In genomic region chrIII:4419117-4419978, ce11 we compare ENCODE assay signal across 4 worm cellular contexts.
TF ChIP-seq lines count a peak whose summit lies in the region.

R07E5.7 (minus strand) TSS chrIII:4419167.
cku-80 (plus strand) TSS chrIII:4419848.

TF ChIP-seq in whole organism, L2 larva, 48 proteins besides CTCF, POLR2A, EP300 and RAD21 (continues in another document):
- TF ChIP-seq lin-13 (GFP tag; optimal IDR thresholded peaks at IDR 0.05; lab: Kevin White, UChicago) (peak; percentile 52), elt-3 (tag; optimal IDR thresholded peaks at IDR 0.05; lab: Kevin White, UChicago) (no peak), nhr-12 (tag; optimal IDR thresholded peaks at IDR 0.05; lab: Kevin White, UChicago) (no peak), R02D3.7 (tag; optimal IDR thresholded peaks at IDR 0.05; lab: Kevin White, UChicago) (no peak), ztf-1 (GFP tag; conservative IDR thresholded peaks at IDR 0.05; lab: Robert Waterston, UW) (no peak), ama-1 (optimal IDR thresholded peaks at IDR 0.05; lab: Kevin White, UChicago) (peak; percentile 48), sma-9 (GFP tag; optimal IDR thresholded peaks at IDR 0.05; lab: Kevin White, UChicago) (peak; percentile 61), sma-9 (tag; optimal IDR thresholded peaks at IDR 0.05; lab: Kevin White, UChicago) (no peak), nhr-237 (tag; optimal IDR thresholded peaks at IDR 0.05; lab: Kevin White, UChicago) (no peak), sem-4 (tag; optimal IDR thresholded peaks at IDR 0.05; lab: Kevin White, UChicago) (no peak), ztf-11 (tag; optimal IDR thresholded peaks at IDR 0.05; lab: Kevin White, UChicago) (no peak), ceh-16 (tag; optimal IDR thresholded peaks at IDR 0.05; lab: Kevin White, UChicago) (no peak), crh-2 (tag; optimal IDR thresholded peaks at IDR 0.05; lab: Kevin White, UChicago) (peak; percentile 66), lin-39 (tag; optimal IDR thresholded peaks at IDR 0.05; lab: Kevin White, UChicago) (no peak), sma-3 (GFP tag; optimal IDR thresholded peaks at IDR 0.05; lab: Kevin White, UChicago) (peak; percentile 67), lsy-2 (tag; optimal IDR thresholded peaks at IDR 0.05; lab: Kevin White, UChicago) (peak; percentile 61 to 82), mbf-1 (tag; optimal IDR thresholded peaks at IDR 0.05; lab: Kevin White, UChicago) (no peak), zag-1 (tag; optimal IDR thresholded peaks at IDR 0.05; lab: Kevin White, UChicago) (no peak), nhr-21 (tag; optimal IDR thresholded peaks at IDR 0.05; lab: Kevin White, UChicago) (peak; percentile 38), elt-1 (tag; optimal IDR thresholded peaks at IDR 0.05; lab: Kevin White, UChicago) (no peak), Y55F3AM.14 (GFP tag; optimal IDR thresholded peaks at IDR 0.05; lab: Kevin White, UChicago) (no peak), F13H6.1 (tag; optimal IDR thresholded peaks at IDR 0.05; lab: Kevin White, UChicago) (peak; percentile 59), unc-55 (GFP tag; optimal IDR thresholded peaks at IDR 0.05; lab: Kevin White, UChicago) (peak; percentile 62), C34F6.9 (tag; optimal IDR thresholded peaks at IDR 0.05; lab: Kevin White, UChicago) (peak; percentile 73)

TF ChIP-seq in whole organism, L4 larva, 104 proteins besides CTCF, POLR2A, EP300 and RAD21 (continues in another document):
- TF ChIP-seq nhr-11 (tag; optimal IDR thresholded peaks at IDR 0.05; lab: Kevin White, UChicago), result no peak
- no peak for TF ChIP-seq daf-12 (tag; optimal IDR thresholded peaks at IDR 0.05; lab: Kevin White, UChicago)
- TF ChIP-seq dve-1 (tag; optimal IDR thresholded peaks at IDR 0.05; lab: Kevin White, UChicago; ENCODE audit: insufficient read depth), result peak; percentile 64
- TF ChIP-seq egl-27 (tag; optimal IDR thresholded peaks at IDR 0.05; lab: Kevin White, UChicago), result no peak
- TF ChIP-seq rbr-2 (tag; optimal IDR thresholded peaks at IDR 0.05; lab: Kevin White, UChicago), result peak; percentile 55
- no peak for TF ChIP-seq zip-2 (tag; optimal IDR thresholded peaks at IDR 0.05; lab: Kevin White, UChicago)
- TF ChIP-seq ces-1 (GFP tag; optimal IDR thresholded peaks at IDR 0.05; lab: Kevin White, UChicago), result no peak
- TF ChIP-seq F44E2.7 (GFP tag; IDR thresholded peaks at IDR 0.05; lab: Robert Waterston, UW), result no peak
- TF ChIP-seq lir-3 (tag; optimal IDR thresholded peaks at IDR 0.05; lab: Kevin White, UChicago), result no peak
- TF ChIP-seq nhr-41 (GFP tag; IDR thresholded peaks at IDR 0.05; lab: Robert Waterston, UW), result no peak
- TF ChIP-seq egl-43 (GFP tag; IDR thresholded peaks at IDR 0.05; lab: Robert Waterston, UW), result no peak
- peak; percentile 55 for TF ChIP-seq hlh-11 (tag; optimal IDR thresholded peaks at IDR 0.05; lab: Kevin White, UChicago)
- TF ChIP-seq vab-7 (GFP tag; IDR thresholded peaks at IDR 0.05; lab: Robert Waterston, UW), result no peak
- no peak for TF ChIP-seq ctbp-1 (GFP tag; IDR thresholded peaks at IDR 0.05; lab: Robert Waterston, UW)
- TF ChIP-seq zag-1 (tag; optimal IDR thresholded peaks at IDR 0.05; lab: Kevin White, UChicago), result no peak
- TF ChIP-seq skn-1 (tag; optimal IDR thresholded peaks at IDR 0.05; lab: Kevin White, UChicago), result no peak
- no peak for TF ChIP-seq zip-11 (GFP tag; IDR thresholded peaks at IDR 0.05; lab: Robert Waterston, UW)
- no peak for TF ChIP-seq lin-39 (tag; optimal IDR thresholded peaks at IDR 0.05; lab: Kevin White, UChicago)
- no peak for TF ChIP-seq nhr-25 (tag; optimal IDR thresholded peaks at IDR 0.05; lab: Kevin White, UChicago; ENCODE audit: borderline replicate concordance, insufficient read depth)
- TF ChIP-seq fkh-10 (GFP tag; optimal IDR thresholded peaks at IDR 0.05; lab: Kevin White, UChicago), result no peak
- no peak for TF ChIP-seq sdz-12 (GFP tag; optimal IDR thresholded peaks at IDR 0.05; lab: Kevin White, UChicago)
- peak; percentile 17 for TF ChIP-seq nhr-48 (tag; optimal IDR thresholded peaks at IDR 0.05; lab: Kevin White, UChicago)
- no peak for TF ChIP-seq pqm-1 (tag; optimal IDR thresholded peaks at IDR 0.05; lab: Kevin White, UChicago)
- no peak for TF ChIP-seq lim-7 (GFP tag; IDR thresholded peaks at IDR 0.05; lab: Robert Waterston, UW)
- no peak for TF ChIP-seq F26F4.8 (GFP tag; conservative IDR thresholded peaks at IDR 0.05; lab: Robert Waterston, UW)

TF ChIP-seq in whole organism, late embryonic, 69 proteins besides CTCF, POLR2A, EP300 and RAD21:
- TF ChIP-seq elt-2 (tag; optimal IDR thresholded peaks at IDR 0.05; lab: Kevin White, UChicago) (peak; percentile 39), K09A11.1 (tag; optimal IDR thresholded peaks at IDR 0.05; lab: Kevin White, UChicago; ENCODE audit: insufficient read depth) (no peak), hlh-30 (tag; optimal IDR thresholded peaks at IDR 0.05; lab: Kevin White, UChicago; ENCODE audit: insufficient read depth) (peak; percentile 64), unc-42 (tag; optimal IDR thresholded peaks at IDR 0.05; lab: Kevin White, UChicago) (peak; percentile 17), fkh-6 (tag; optimal IDR thresholded peaks at IDR 0.05; lab: Kevin White, UChicago) (no peak), nfya-1 (tag; optimal IDR thresholded peaks at IDR 0.05; lab: Kevin White, UChicago) (peak; percentile 53), pat-9 (tag; optimal IDR thresholded peaks at IDR 0.05; lab: Kevin White, UChicago) (peak; percentile 12), F13H6.1 (tag; optimal IDR thresholded peaks at IDR 0.05; lab: Kevin White, UChicago) (no peak), ceh-34 (tag; optimal IDR thresholded peaks at IDR 0.05; lab: Kevin White, UChicago) (peak; percentile 20), npax-4 (tag; optimal IDR thresholded peaks at IDR 0.05; lab: Kevin White, UChicago) (no peak), ceh-14 (tag; optimal IDR thresholded peaks at IDR 0.05; lab: Kevin White, UChicago) (no peak), elt-4 (tag; optimal IDR thresholded peaks at IDR 0.05; lab: Kevin White, UChicago) (no peak)

TF ChIP-seq in whole organism, mixed stage, embryonic, 35 proteins besides CTCF, POLR2A, EP300 and RAD21:
- peak; percentile 52 for TF ChIP-seq mep-1 (tag; optimal IDR thresholded peaks at IDR 0.05; lab: Kevin White, UChicago)
- TF ChIP-seq sptf-1 (tag; optimal IDR thresholded peaks at IDR 0.05; lab: Kevin White, UChicago), result no peak
- peak; percentile 30 for TF ChIP-seq ces-1 (GFP tag; optimal IDR thresholded peaks at IDR 0.05; lab: Kevin White, UChicago)
- no peak for TF ChIP-seq ceh-43 (GFP tag; optimal IDR thresholded peaks at IDR 0.05; lab: Kevin White, UChicago)
- no peak for TF ChIP-seq hlh-1 (tag; optimal IDR thresholded peaks at IDR 0.05; lab: Kevin White, UChicago)
- TF ChIP-seq nhr-237 (tag; optimal IDR thresholded peaks at IDR 0.05; lab: Kevin White, UChicago), result peak; percentile 40
- TF ChIP-seq mab-5 (tag; optimal IDR thresholded peaks at IDR 0.05; lab: Kevin White, UChicago), result no peak
- peak; percentile 71 for TF ChIP-seq lsy-2 (tag; optimal IDR thresholded peaks at IDR 0.05; lab: Kevin White, UChicago)
- peak; percentile 48 for TF ChIP-seq ceh-83 (GFP tag; optimal IDR thresholded peaks at IDR 0.05; lab: Kevin White, UChicago)
- TF ChIP-seq M03D4.4 (tag; optimal IDR thresholded peaks at IDR 0.05; lab: Kevin White, UChicago), result peak; percentile 6
